Fruit fly (Drosophila melanogaster) whole organism, embryonic: ENCODE data around the gene CG14005.

Experiments used
- Abd-B ChIP-seq: fragments of 200-800 bp; sonication (Bioruptor generic); optimal IDR thresholded peaks from 2 replicates; lab custom pipeline; 2018; ENCODE audit warnings: missing biosample characterization, mild to moderate bottlenecking, missing genetic modification characterization, moderate library complexity
- Aef1 ChIP-seq: fragments of 200-800 bp; sonication (Bioruptor generic); IDR thresholded peaks from 3 replicates; pipeline ENCODE4 v1.3.6; 2022; ENCODE audit warnings: missing biosample characterization, missing genetic modification characterization
- Bgb ChIP-seq: fragments of 200-800 bp; sonication (Bioruptor generic); IDR thresholded peaks from 2 replicates; pipeline ENCODE4 v1.3.6; 2022; ENCODE audit warnings: missing biosample characterization, missing genetic modification characterization; ENCODE audit not compliant: partially characterized antibody
- CG10274 ChIP-seq: fragments of 200-800 bp; sonication (Bioruptor generic); optimal IDR thresholded peaks from 3 replicates; lab custom pipeline; 2017; ENCODE audit warnings: missing biosample characterization, mild to moderate bottlenecking, missing genetic modification characterization
- CG12071 ChIP-seq: fragments of 200-800 bp; sonication (Bioruptor generic); optimal IDR thresholded peaks from 3 replicates; lab custom pipeline; 2018; ENCODE audit warnings: missing biosample characterization, mild to moderate bottlenecking, missing genetic modification characterization
- CG14710 ChIP-seq: fragments of 200-800 bp; sonication (Bioruptor generic); optimal IDR thresholded peaks from 3 replicates; lab custom pipeline; 2019; ENCODE audit warnings: missing biosample characterization, mild to moderate bottlenecking, missing genetic modification characterization, moderate library complexity
- CG15601 ChIP-seq: fragments of 200-800 bp; sonication (Bioruptor generic); optimal IDR thresholded peaks from 3 replicates; lab custom pipeline; 2019; ENCODE audit warnings: missing biosample characterization, mild to moderate bottlenecking, missing genetic modification characterization, moderate library complexity
- CG18619 ChIP-seq: fragments of 200-800 bp; sonication (Bioruptor generic); optimal IDR thresholded peaks from 3 replicates; lab custom pipeline; 2017; ENCODE audit warnings: missing biosample characterization, mild to moderate bottlenecking, missing genetic modification characterization
- CG3726 ChIP-seq: fragments of 200-800 bp; sonication (Bioruptor generic); IDR thresholded peaks from 3 replicates; pipeline ENCODE4, ENCODE4 v1.3.6; 2022; ENCODE audit warnings: missing biosample characterization, missing genetic modification characterization
- CG3838 ChIP-seq: fragments of 200-800 bp; sonication (Bioruptor generic); optimal IDR thresholded peaks from 3 replicates; lab custom pipeline; 2016; ENCODE audit warnings: missing biosample characterization, missing genetic modification characterization
- CG4707 ChIP-seq: fragments of 200-800 bp; sonication (Bioruptor generic); optimal IDR thresholded peaks from 2 replicates; lab custom pipeline; 2018; ENCODE audit warnings: missing biosample characterization, mild to moderate bottlenecking, missing genetic modification characterization, moderate library complexity
- CG7745 ChIP-seq: fragments of 200-800 bp; sonication (Bioruptor generic); optimal IDR thresholded peaks from 2 replicates; lab custom pipeline; 2018; ENCODE audit warnings: missing biosample characterization, mild to moderate bottlenecking, missing genetic modification characterization, moderate library complexity
- CG9727 ChIP-seq: fragments of 200-800 bp; sonication (Bioruptor generic); optimal IDR thresholded peaks from 3 replicates; lab custom pipeline; 2017; ENCODE audit warnings: missing biosample characterization, mild to moderate bottlenecking, missing genetic modification characterization
- D ChIP-seq, 2 experiments: fragments of 200-800 bp in 1 of 2; fragments of >200 bp in 1 of 2; sonication (Bioruptor generic) in 1 of 2; optimal IDR thresholded peaks; 2 replicates in 1 of 2; 3 replicates in 1 of 2; lab custom pipeline; 2017; ENCODE audit warnings: mild to moderate bottlenecking in 1 of 2, missing biosample characterization in 1 of 2, missing genetic modification characterization in 1 of 2, missing genetic modification reagents in 1 of 2
- Dad ChIP-seq: fragments of 200-800 bp; sonication (Bioruptor generic); optimal IDR thresholded peaks from 3 replicates; lab custom pipeline; 2016; ENCODE audit warnings: missing biosample characterization, missing genetic modification characterization
- ERR ChIP-seq: fragments of 200-800 bp; sonication (Bioruptor generic); optimal IDR thresholded peaks from 2 replicates; lab custom pipeline; 2016; ENCODE audit warnings: missing biosample characterization, missing genetic modification characterization
- Jarid2 ChIP-seq: fragments of 200-800 bp; sonication (Bioruptor generic); optimal IDR thresholded peaks from 3 replicates; lab custom pipeline; 2017; ENCODE audit warnings: mild to moderate bottlenecking, missing biosample characterization, missing genetic modification reagents, missing genetic modification characterization
- MBD-R2 ChIP-seq: fragments of 200-800 bp; sonication (Bioruptor generic); IDR thresholded peaks from 2 replicates; pipeline ENCODE4 v1.3.6; 2022; ENCODE audit warnings: missing biosample characterization, missing genetic modification characterization
- MTF-1 ChIP-seq: fragments of 200-800 bp; sonication (Bioruptor generic); optimal IDR thresholded peaks from 2 replicates; lab custom pipeline; 2018; ENCODE audit warnings: missing biosample characterization, mild to moderate bottlenecking, missing genetic modification characterization, borderline replicate concordance
- Mes4 ChIP-seq: fragments of 200-800 bp; sonication (Bioruptor generic); optimal IDR thresholded peaks from 2 replicates; lab custom pipeline; 2016; ENCODE audit warnings: missing biosample characterization, missing genetic modification characterization
- NC2β ChIP-seq: fragments of 200-800 bp; sonication (Bioruptor generic); optimal IDR thresholded peaks from 2 replicates; lab custom pipeline; 2016; ENCODE audit warnings: missing biosample characterization, missing genetic modification characterization
- NK7.1 ChIP-seq: fragments of 200-800 bp; sonication (Bioruptor generic); optimal IDR thresholded peaks from 3 replicates; lab custom pipeline; 2016; ENCODE audit warnings: missing biosample characterization, missing genetic modification characterization
- Nf-YB ChIP-seq: fragments of 200-800 bp; sonication (Bioruptor generic); optimal IDR thresholded peaks from 3 replicates; lab custom pipeline; 2019; ENCODE audit warnings: missing biosample characterization, mild to moderate bottlenecking, missing genetic modification characterization, moderate library complexity
- Scr ChIP-seq: fragments of 200-800 bp; sonication (Bioruptor generic); IDR thresholded peaks from 2 replicates; pipeline ENCODE4 v1.3.6; 2022; ENCODE audit warnings: missing biosample characterization, missing genetic modification characterization; ENCODE audit not compliant: partially characterized antibody
- Ssrp ChIP-seq: fragments of 200-800 bp; sonication (Bioruptor generic); optimal IDR thresholded peaks from 2 replicates; lab custom pipeline; 2018; ENCODE audit warnings: missing biosample characterization, mild to moderate bottlenecking, missing genetic modification characterization, moderate library complexity
- ato ChIP-seq: fragments of 200-800 bp; sonication (Bioruptor generic); IDR thresholded peaks from 2 replicates; pipeline ENCODE4 v1.3.6; 2022; ENCODE audit warnings: missing biosample characterization, missing genetic modification characterization; ENCODE audit not compliant: partially characterized antibody
- bigmax ChIP-seq: fragments of 200-800 bp; sonication (Bioruptor generic); optimal IDR thresholded peaks from 2 replicates; lab custom pipeline; 2018; ENCODE audit warnings: missing biosample characterization, mild to moderate bottlenecking, missing genetic modification characterization
- cad ChIP-seq: fragments of >200 bp; optimal IDR thresholded peaks from 2 replicates; lab custom pipeline; 2017; ENCODE audit warnings: missing biosample characterization, missing genetic modification characterization
- cas ChIP-seq: fragments of 200-800 bp; sonication (Bioruptor generic); IDR thresholded peaks from 2 replicates; pipeline ENCODE4 v1.3.6; 2022; ENCODE audit warnings: missing biosample characterization, missing genetic modification characterization
- chinmo ChIP-seq: fragments of 200-800 bp; sonication (Bioruptor generic); IDR thresholded peaks from 4 replicates; pipeline ENCODE4 v1.3.6; 2022; ENCODE audit warnings: missing biosample characterization, missing genetic modification characterization; ENCODE audit not compliant: partially characterized antibody
- eve ChIP-seq, 2 experiments: fragments of >200 bp; optimal IDR thresholded peaks; 2 replicates each; lab custom pipeline; 2017; ENCODE audit warnings: missing biosample characterization in 2 of 2, missing genetic modification characterization in 2 of 2
- kah ChIP-seq: fragments of 200-800 bp; sonication (Bioruptor generic); optimal IDR thresholded peaks from 2 replicates; lab custom pipeline; 2018; ENCODE audit warnings: missing biosample characterization, mild to moderate bottlenecking, missing genetic modification characterization
- nerfin-2 ChIP-seq: fragments of 200-800 bp; sonication (Bioruptor generic); IDR thresholded peaks from 2 replicates; pipeline ENCODE4 v1.3.6; 2022; ENCODE audit warnings: missing biosample characterization, missing genetic modification characterization; ENCODE audit not compliant: partially characterized antibody
- odd ChIP-seq: fragments of 200-800 bp; sonication (Bioruptor generic); optimal IDR thresholded peaks from 2 replicates; lab custom pipeline; 2017; ENCODE audit warnings: missing biosample characterization, mild to moderate bottlenecking, missing genetic modification characterization
- p53 ChIP-seq: fragments of 200-800 bp; sonication (Bioruptor generic); optimal IDR thresholded peaks from 2 replicates; lab custom pipeline; 2016; ENCODE audit warnings: missing biosample characterization, missing genetic modification characterization
- repo ChIP-seq: fragments of 200-800 bp; sonication (Bioruptor generic); optimal IDR thresholded peaks from 2 replicates; lab custom pipeline; 2016; ENCODE audit warnings: missing biosample characterization, missing genetic modification characterization
- row ChIP-seq: fragments of 200-800 bp; sonication (Bioruptor generic); IDR thresholded peaks from 3 replicates; pipeline ENCODE4 v1.3.6; 2022; ENCODE audit warnings: missing biosample characterization, missing genetic modification characterization
- scrt ChIP-seq: fragments of 200-800 bp; sonication (Bioruptor generic); optimal IDR thresholded peaks from 2 replicates; lab custom pipeline; 2018; ENCODE audit warnings: missing biosample characterization, mild to moderate bottlenecking, missing genetic modification characterization, moderate library complexity
- sisA ChIP-seq: fragments of 200-800 bp; sonication (Bioruptor generic); IDR thresholded peaks from 2 replicates; pipeline ENCODE4 v1.3.6; 2022; ENCODE audit warnings: missing biosample characterization, missing genetic modification characterization
- sna ChIP-seq: fragments of 200-800 bp; sonication (Bioruptor generic); IDR thresholded peaks from 2 replicates; pipeline ENCODE4 v1.3.6; 2022; ENCODE audit warnings: missing biosample characterization, missing genetic modification characterization; ENCODE audit not compliant: partially characterized antibody
- so ChIP-seq: fragments of 200-800 bp; sonication (Bioruptor generic); IDR thresholded peaks from 3 replicates; pipeline ENCODE4 v1.3.6; 2022; ENCODE audit warnings: missing biosample characterization, missing genetic modification characterization
- sr ChIP-seq: fragments of 200-800 bp; sonication (Bioruptor generic); IDR thresholded peaks from 3 replicates; pipeline ENCODE4 v1.3.6; 2022; ENCODE audit warnings: missing biosample characterization, missing genetic modification characterization
- sug ChIP-seq: fragments of 200-800 bp; optimal IDR thresholded peaks from 2 replicates; lab custom pipeline; 2019; ENCODE audit warnings: missing biosample characterization, mild to moderate bottlenecking, missing genetic modification characterization, moderate library complexity
- zen2 ChIP-seq: fragments of 200-800 bp; sonication (Bioruptor generic); IDR thresholded peaks from 3 replicates; pipeline ENCODE4 v1.3.6; 2022; ENCODE audit warnings: missing biosample characterization, missing genetic modification characterization; ENCODE audit not compliant: partially characterized antibody

Gene CG14005

DNA sequence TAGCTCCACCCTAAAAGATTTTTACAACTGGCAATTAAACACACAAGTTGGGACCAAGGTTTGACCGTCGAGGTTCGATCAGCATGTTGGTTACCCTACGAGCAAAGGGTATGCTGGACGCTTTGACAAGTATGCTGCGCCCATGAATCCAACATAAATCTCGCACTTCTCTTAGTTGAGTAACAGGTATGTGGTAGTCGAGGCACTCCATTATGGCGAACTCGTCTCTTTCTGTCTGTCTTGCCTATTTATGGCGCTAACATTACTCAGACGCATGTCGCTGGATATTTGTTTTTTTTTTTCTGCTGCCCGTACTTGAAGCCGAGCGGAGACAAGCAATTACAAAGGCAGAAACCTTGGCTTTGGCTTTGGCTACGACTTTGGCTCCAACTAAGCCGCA lies 20.6 kb downstream of the CG14005 start (continued):
- TF ChIP-seq D (optimal IDR thresholded peaks at IDR 0.05; lab: Kevin White, UChicago) = no peak
- no peak for TF ChIP-seq D (GFP tag; optimal IDR thresholded peaks at IDR 0.05; lab: Kevin White, UChicago)
- no peak for TF ChIP-seq Abd-B (GFP tag; lab: Kevin White, UChicago)
- TF ChIP-seq so (GFP tag; lab: Robert Waterston, UW) = no peak
- TF ChIP-seq bigmax (GFP tag; lab: Kevin White, UChicago) = no peak
- TF ChIP-seq zen2 (GFP tag; lab: Robert Waterston, UW) = 0 out of 3 replicates have a peak, but pooled peaks have one; percentile 26
- TF ChIP-seq p53 = no peak
- TF ChIP-seq ERR = no peak
- no peak for TF ChIP-seq MTF-1 (GFP tag; lab: Kevin White, UChicago)
- TF ChIP-seq Mes4 (GFP tag; lab: Kevin White, UChicago) = no peak
- TF ChIP-seq ato (GFP tag; lab: Robert Waterston, UW) = peak; percentile 54; the same call in 1 of the 2 replicates
- no peak for TF ChIP-seq sug (tag; lab: Kevin White, UChicago)
- TF ChIP-seq CG7745 = no peak
- TF ChIP-seq CG14710 (tag; lab: Kevin White, UChicago) = no peak
- TF ChIP-seq kah = no peak
- TF ChIP-seq Jarid2 (GFP tag; lab: Kevin White, UChicago) = no peak
- TF ChIP-seq CG10274 (GFP tag; lab: Kevin White, UChicago) = no peak
- TF ChIP-seq repo (GFP tag; lab: Kevin White, UChicago) = no peak
- TF ChIP-seq CG4707 (GFP tag; lab: Kevin White, UChicago) = no peak
- no peak for TF ChIP-seq CG15601 (tag; lab: Kevin White, UChicago)
- peak; percentile 73 for TF ChIP-seq row (GFP tag; lab: Robert Waterston, UW)
- no peak for TF ChIP-seq Aef1 (GFP tag; lab: Robert Waterston, UW)
- TF ChIP-seq chinmo (GFP tag; lab: Robert Waterston, UW) = 0 out of 4 replicates have a peak, but pooled peaks have one; percentile 64
- no peak for TF ChIP-seq odd (GFP tag; lab: Kevin White, UChicago)
- TF ChIP-seq sr = no peak
- no peak for TF ChIP-seq Nf-YB
- no peak for TF ChIP-seq CG3838 (GFP tag; lab: Kevin White, UChicago)
- TF ChIP-seq CG9727 (GFP tag; lab: Kevin White, UChicago) = no peak
- TF ChIP-seq Ssrp = no peak
- peak; percentile 74 for TF ChIP-seq Bgb (GFP tag; lab: Robert Waterston, UW)
- TF ChIP-seq CG18619 = no peak
- no peak for TF ChIP-seq CG3726 (GFP tag; lab: Robert Waterston, UW)
- TF ChIP-seq sisA (GFP tag; lab: Robert Waterston, UW) = peak; percentile 28; the same call in 1 of the 2 replicates
- TF ChIP-seq cad = no peak
- peak; percentile 45; the same call in 1 of the 2 replicates for TF ChIP-seq Scr
- TF ChIP-seq sna (GFP tag; lab: Robert Waterston, UW) = 0 out of 2 replicates have a peak, but pooled peaks have one; percentile 26
- peak; percentile 82 for TF ChIP-seq nerfin-2 (GFP tag; lab: Robert Waterston, UW)
- TF ChIP-seq CG12071 = no peak
- no peak for TF ChIP-seq cas (GFP tag; lab: Robert Waterston, UW)
- no peak for TF ChIP-seq Dad
- TF ChIP-seq NK7.1 (GFP tag; lab: Kevin White, UChicago) = no peak
- TF ChIP-seq MBD-R2 (GFP tag; lab: Robert Waterston, UW) = no peak
- no peak for TF ChIP-seq scrt (GFP tag; lab: Kevin White, UChicago)
- no peak for TF ChIP-seq NC2β (GFP tag; lab: Kevin White, UChicago)
- no peak for TF ChIP-seq eve (GFP tag; optimal IDR thresholded peaks at IDR 0.05; lab: Kevin White, UChicago)
